Worm (Caenorhabditis elegans): ENCODE data around the gene nol-9.

Gene nol-9

ce11 chrIV:13386043-13386442 is 36.3 kb upstream of the nol-9 start, which contains the start of the genes Y62E10A.20, Y62E10A.23 and mdt-9 (continued):
- peak; percentile 70 for TF ChIP-seq ceh-19 (GFP tag; optimal IDR thresholded peaks at IDR 0.05)
- TF ChIP-seq C08G9.2 (tag; optimal IDR thresholded peaks at IDR 0.05): peak; percentile 55
- TF ChIP-seq ceh-9 (tag; optimal IDR thresholded peaks at IDR 0.05): no peak
- peak; percentile 59 for TF ChIP-seq sox-4 (tag; optimal IDR thresholded peaks at IDR 0.05)
- peak; percentile 45 for TF ChIP-seq rnt-1 (tag; optimal IDR thresholded peaks at IDR 0.05)
- TF ChIP-seq unc-55 (GFP tag; optimal IDR thresholded peaks at IDR 0.05): peak; percentile 4
- peak; percentile 67 for TF ChIP-seq ceh-34 (tag; optimal IDR thresholded peaks at IDR 0.05)
- peak; percentile 33 for TF ChIP-seq zip-5 (tag; optimal IDR thresholded peaks at IDR 0.05)
- TF ChIP-seq tbx-7 (tag; optimal IDR thresholded peaks at IDR 0.05): peak; percentile 10
- peak; percentile 60 for TF ChIP-seq hlh-8 (tag; optimal IDR thresholded peaks at IDR 0.05)
- TF ChIP-seq ama-1 (optimal IDR thresholded peaks at IDR 0.05): no peak
- peak; percentile 91 for TF ChIP-seq fax-1 (tag; optimal IDR thresholded peaks at IDR 0.05)
- peak; percentile 40 for TF ChIP-seq madf-2 (tag; optimal IDR thresholded peaks at IDR 0.05)
- TF ChIP-seq hlh-6 (tag; optimal IDR thresholded peaks at IDR 0.05): no peak
- TF ChIP-seq ceh-31 (tag; optimal IDR thresholded peaks at IDR 0.05): peak; percentile 87
- peak; percentile 33 for TF ChIP-seq lin-11 (tag; optimal IDR thresholded peaks at IDR 0.05)
- peak; percentile 15; the same call in 1 of the 2 replicates for TF ChIP-seq sox-2 (GFP tag; IDR thresholded peaks at IDR 0.05)
- peak; percentile 65 for TF ChIP-seq ceh-48 (tag; optimal IDR thresholded peaks at IDR 0.05)
- TF ChIP-seq C38D4.7 (GFP tag; optimal IDR thresholded peaks at IDR 0.05): peak; percentile 57
- peak; percentile 70; the same call in 1 of the 2 replicates for TF ChIP-seq unc-3 (GFP tag; conservative IDR thresholded peaks at IDR 0.05)
- peak; percentile 68 for TF ChIP-seq unc-3 (tag; optimal IDR thresholded peaks at IDR 0.05)
- peak; percentile 47 for TF ChIP-seq syd-9 (tag; optimal IDR thresholded peaks at IDR 0.05)
- peak; percentile 49 for TF ChIP-seq gmeb-2 (tag; optimal IDR thresholded peaks at IDR 0.05)

ce11 chrIV:13386903-13387302 is 35.4 kb upstream of the nol-9 start, which contains the start of gene lsm-3:
TSS of gene lsm-3 (plus strand) at chrIV:13387203.
- TF ChIP-seq ceh-30 (tag; optimal IDR thresholded peaks at IDR 0.05): no peak
- no peak for TF ChIP-seq pat-9 (tag; optimal IDR thresholded peaks at IDR 0.05)
- no peak for TF ChIP-seq hlh-13 (GFP tag; optimal IDR thresholded peaks at IDR 0.05)
- TF ChIP-seq C38D4.7 (GFP tag; optimal IDR thresholded peaks at IDR 0.05): no peak
- TF ChIP-seq ztf-16 (tag; optimal IDR thresholded peaks at IDR 0.05): no peak
- TF ChIP-seq che-1 (tag; optimal IDR thresholded peaks at IDR 0.05): no peak
- no peak for TF ChIP-seq sdc-2 (tag; optimal IDR thresholded peaks at IDR 0.05)
- no peak for TF ChIP-seq ttx-3 (tag; optimal IDR thresholded peaks at IDR 0.05)

- TF ChIP-seq dve-1 (tag; optimal IDR thresholded peaks at IDR 0.05) (peak; percentile 35), ceh-2 (tag; optimal IDR thresholded peaks at IDR 0.05) (no peak)
Measured at ce11 chrIV:13388779-13389178, 33.5 kb upstream of the nol-9 start.

ce11 chrIV:13389237-13389636 is 33.1 kb upstream of the nol-9 start:
- TF ChIP-seq ceh-9 (tag; optimal IDR thresholded peaks at IDR 0.05) (no peak), ttx-3 (tag; optimal IDR thresholded peaks at IDR 0.05) (no peak), ref-2 (tag; optimal IDR thresholded peaks at IDR 0.05) (no peak), ahr-1 (tag; optimal IDR thresholded peaks at IDR 0.05) (no peak), mec-3 (tag; optimal IDR thresholded peaks at IDR 0.05; ENCODE audit: borderline replicate concordance) (no peak), pqm-1 (tag; optimal IDR thresholded peaks at IDR 0.05) (no peak), ztf-16 (tag; optimal IDR thresholded peaks at IDR 0.05) (no peak), Y22D7AL.16 (tag; optimal IDR thresholded peaks at IDR 0.05) (no peak), hlh-15 (tag; optimal IDR thresholded peaks at IDR 0.05) (no peak)

All from whole organism, late embryonic.